Fruit fly (Drosophila melanogaster): Measurements from ENCODE around the gene CG17839.

Gene CG17839

dm6 chr3L:14875608-14876007 lies 70.7 kb downstream of the CG17839 start:
- TF ChIP-seq cnc (optimal IDR thresholded peaks at IDR 0.05) (no peak), CG12768 (GFP tag; optimal IDR thresholded peaks at IDR 0.05) (no peak), tj (GFP tag; optimal IDR thresholded peaks at IDR 0.05) (no peak), Clk (GFP tag; optimal IDR thresholded peaks at IDR 0.05) (no peak), cic (GFP tag; optimal IDR thresholded peaks at IDR 0.05) (no peak), CG11617 (GFP tag; optimal IDR thresholded peaks at IDR 0.05) (no peak), CG33017 (tag; optimal IDR thresholded peaks at IDR 0.05) (no peak), CG1620 (GFP tag; optimal IDR thresholded peaks at IDR 0.05) (no peak), bab1 (GFP tag; optimal IDR thresholded peaks at IDR 0.05) (no peak), kay (GFP tag; ENCODE audit: borderline replicate concordance) (no peak), Crg-1 (GFP tag; optimal IDR thresholded peaks at IDR 0.05) (no peak), CG5204 (GFP tag; optimal IDR thresholded peaks at IDR 0.05) (no peak), toe (GFP tag; optimal IDR thresholded peaks at IDR 0.05) (no peak), CG7101 (tag; optimal IDR thresholded peaks at IDR 0.05) (no peak)

- TF ChIP-seq Crg-1 (GFP tag; optimal IDR thresholded peaks at IDR 0.05): no peak
- TF ChIP-seq pad (GFP tag; optimal IDR thresholded peaks at IDR 0.05): no peak
- TF ChIP-seq CG7101 (tag; optimal IDR thresholded peaks at IDR 0.05): no peak
- no peak for TF ChIP-seq ovo (GFP tag; optimal IDR thresholded peaks at IDR 0.05)
- TF ChIP-seq CG7045 (GFP tag; optimal IDR thresholded peaks at IDR 0.05): no peak
- no peak for TF ChIP-seq CG1620 (GFP tag; optimal IDR thresholded peaks at IDR 0.05)
- TF ChIP-seq CG12768 (GFP tag; optimal IDR thresholded peaks at IDR 0.05): no peak
These were observed 89.4 kb downstream of the CG17839 start, which contains the start of gene CG34245 for dm6 chr3L:14894316-14894715. CG34245 (minus strand) TSS chr3L:14894416.

DNA sequence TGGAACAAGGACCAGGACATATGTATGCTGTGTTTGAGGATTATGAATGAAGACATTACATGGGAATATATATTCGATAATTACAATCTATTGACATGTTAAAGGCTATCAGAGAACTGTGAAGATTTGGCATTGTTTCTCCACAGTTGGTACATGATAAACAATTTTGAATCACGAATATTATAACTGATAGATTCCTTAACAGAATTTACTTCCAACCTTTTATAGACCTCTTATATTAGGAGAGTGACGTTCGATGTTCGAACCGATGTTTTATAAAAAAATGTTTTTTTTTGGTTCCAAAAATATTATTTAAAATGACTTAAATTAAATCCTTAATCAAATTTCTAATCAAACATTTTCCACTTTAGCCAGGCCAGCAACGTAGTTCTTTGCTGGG lies 98.6 kb downstream of the CG17839 start, which contains the start of gene DCX-EMAP:
Gene DCX-EMAP, plus strand, starts transcription at position 301 of the 400 bp plus-strand sequence.
- TF ChIP-seq CG7101 (tag; optimal IDR thresholded peaks at IDR 0.05): no peak
- no peak for TF ChIP-seq ovo (GFP tag; optimal IDR thresholded peaks at IDR 0.05)
- TF ChIP-seq CG7045 (GFP tag; optimal IDR thresholded peaks at IDR 0.05): no peak
- TF ChIP-seq toe (GFP tag; optimal IDR thresholded peaks at IDR 0.05): no peak
- no peak for TF ChIP-seq CG33017 (tag; optimal IDR thresholded peaks at IDR 0.05)
- TF ChIP-seq Mnt (GFP tag; optimal IDR thresholded peaks at IDR 0.05): no peak
- TF ChIP-seq CG12768 (GFP tag; optimal IDR thresholded peaks at IDR 0.05): no peak
- TF ChIP-seq Hr96 (GFP tag; optimal IDR thresholded peaks at IDR 0.05): no peak
- no peak for TF ChIP-seq CG14711 (tag; optimal IDR thresholded peaks at IDR 0.05)
- no peak for TF ChIP-seq kay (GFP tag; ENCODE audit: borderline replicate concordance)
- TF ChIP-seq tj (GFP tag; optimal IDR thresholded peaks at IDR 0.05): no peak
- TF ChIP-seq Crg-1 (GFP tag; optimal IDR thresholded peaks at IDR 0.05): no peak
- TF ChIP-seq Clk (GFP tag; optimal IDR thresholded peaks at IDR 0.05): no peak
- TF ChIP-seq CG5204 (GFP tag; optimal IDR thresholded peaks at IDR 0.05): no peak
- no peak for TF ChIP-seq bab1 (GFP tag; optimal IDR thresholded peaks at IDR 0.05)
- TF ChIP-seq cnc (optimal IDR thresholded peaks at IDR 0.05): no peak
- no peak for TF ChIP-seq CG1620 (GFP tag; optimal IDR thresholded peaks at IDR 0.05)
- TF ChIP-seq pad (GFP tag; optimal IDR thresholded peaks at IDR 0.05): no peak
- TF ChIP-seq CG11617 (GFP tag; optimal IDR thresholded peaks at IDR 0.05): no peak
- no peak for TF ChIP-seq cic (GFP tag; optimal IDR thresholded peaks at IDR 0.05)

dm6 chr3L:14925602-14926001 lies 120.7 kb downstream of the CG17839 start:
- TF ChIP-seq Hr96 (GFP tag; optimal IDR thresholded peaks at IDR 0.05) (no peak), Crg-1 (GFP tag; optimal IDR thresholded peaks at IDR 0.05) (no peak), toe (GFP tag; optimal IDR thresholded peaks at IDR 0.05) (no peak), tj (GFP tag; optimal IDR thresholded peaks at IDR 0.05) (no peak), Mnt (GFP tag; optimal IDR thresholded peaks at IDR 0.05) (no peak), CG5204 (GFP tag; optimal IDR thresholded peaks at IDR 0.05) (no peak), cic (GFP tag; optimal IDR thresholded peaks at IDR 0.05) (no peak), CG33017 (tag; optimal IDR thresholded peaks at IDR 0.05) (no peak), bab1 (GFP tag; optimal IDR thresholded peaks at IDR 0.05) (no peak), Clk (GFP tag; optimal IDR thresholded peaks at IDR 0.05) (no peak), CG7101 (tag; optimal IDR thresholded peaks at IDR 0.05) (no peak), CG11617 (GFP tag; optimal IDR thresholded peaks at IDR 0.05) (no peak), CG14711 (tag; optimal IDR thresholded peaks at IDR 0.05) (no peak), CG7045 (GFP tag; optimal IDR thresholded peaks at IDR 0.05) (no peak)

Data from whole organism, adult.